Fruit fly (Drosophila melanogaster): ENCODE results near the gene CG4367.

DNA sequence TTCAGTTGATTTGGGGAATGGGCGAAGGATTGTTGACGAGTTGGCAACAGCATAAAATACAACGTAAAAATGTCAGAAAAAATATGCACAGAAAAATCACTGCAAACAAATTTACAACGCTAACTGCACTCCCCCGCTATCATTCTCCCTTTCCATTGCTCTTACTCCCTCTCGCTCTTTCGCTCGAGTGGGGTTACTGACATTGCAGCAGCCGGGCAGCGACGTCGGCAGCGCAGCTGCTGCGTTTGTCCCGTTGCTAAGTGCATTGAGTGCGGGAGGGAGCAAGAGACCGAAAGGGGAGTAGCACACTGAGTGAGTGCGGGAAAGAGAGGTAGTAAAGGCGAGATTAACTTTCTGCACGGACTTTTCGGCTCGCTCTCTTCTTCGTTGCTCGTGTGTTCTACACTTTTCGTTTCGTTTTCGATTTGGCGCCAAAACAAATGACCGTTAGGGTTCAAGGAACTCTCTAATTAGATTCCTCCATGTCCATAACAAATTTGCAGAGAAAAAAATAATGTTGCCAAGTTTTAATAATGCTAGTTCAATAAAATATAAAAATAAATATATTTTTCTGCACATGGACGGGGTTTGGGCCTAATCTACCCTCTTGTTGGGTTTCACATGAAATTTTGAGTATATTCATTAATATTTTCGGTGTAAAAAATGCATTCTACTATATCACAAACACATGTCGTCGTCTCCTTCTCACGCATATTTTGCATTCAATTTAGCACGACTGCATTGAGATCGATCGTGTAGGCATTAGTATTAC is 20.5 kb downstream of the CG4367 start:
- TF ChIP-seq spab (GFP tag; optimal IDR thresholded peaks at IDR 0.05) (peak; percentile 22), eg (GFP tag; IDR thresholded peaks at IDR 0.05) (peak; percentile 69), acj6 (GFP tag; optimal IDR thresholded peaks at IDR 0.05) (peak; percentile 68), svp (GFP tag) (peak; percentile 91), Sox102F (GFP tag; optimal IDR thresholded peaks at IDR 0.05) (peak; percentile 64), fd59A (GFP tag; optimal IDR thresholded peaks at IDR 0.05) (peak; percentile 20), Eip93F (GFP tag; optimal IDR thresholded peaks at IDR 0.05) (no peak), CG9139 (GFP tag; optimal IDR thresholded peaks at IDR 0.05) (no peak)

All from whole organism, prepupa.